Comparison of ENCODE assay signal across 5 fruit fly cellular contexts in genomic region chr2L:2872968-2873728, dm6.
A peak's percentile ranks its signal among the peaks of the same experiment; 100 is the strongest.
TF ChIP-seq lines count a peak whose summit lies in the region.

No protein-coding gene starts in this region.

- TF ChIP-seq CTCF in whole organism, embryonic (GFP tag; optimal IDR thresholded peaks at IDR 0.05; lab: Kevin White, UChicago) = no peak

TF ChIP-seq in whole organism, adult, 20 proteins besides CTCF, POLR2A, EP300 and RAD21:
- peak; percentile 16 for TF ChIP-seq tj (GFP tag; optimal IDR thresholded peaks at IDR 0.05; lab: Kevin White, UChicago)
- peak; percentile 96 for TF ChIP-seq kay (GFP tag; lab: Kevin White, UChicago; ENCODE audit: borderline replicate concordance)
- peak; percentile 45 for TF ChIP-seq CG11617 (GFP tag; optimal IDR thresholded peaks at IDR 0.05; lab: Kevin White, UChicago)
- no peak for TF ChIP-seq Hr96 (GFP tag; optimal IDR thresholded peaks at IDR 0.05; lab: Kevin White, UChicago)
- TF ChIP-seq CG33017 (tag; optimal IDR thresholded peaks at IDR 0.05; lab: Kevin White, UChicago) = peak; percentile 50
- TF ChIP-seq cic (GFP tag; optimal IDR thresholded peaks at IDR 0.05; lab: Kevin White, UChicago) = no peak
- peak; percentile 15 for TF ChIP-seq CG12768 (GFP tag; optimal IDR thresholded peaks at IDR 0.05; lab: Kevin White, UChicago)

TF ChIP-seq in whole organism, embryonic, 481 proteins besides CTCF, POLR2A, EP300 and RAD21 (continues in another document):
- TF ChIP-seq bab2 (GFP tag; optimal IDR thresholded peaks at IDR 0.05; lab: Kevin White, UChicago) = no peak
- TF ChIP-seq CG6689 (GFP tag; IDR thresholded peaks at IDR 0.05; lab: Robert Waterston, UW) = no peak
- TF ChIP-seq Nf-YC (tag; optimal IDR thresholded peaks at IDR 0.05; lab: Kevin White, UChicago) = no peak
- no peak for TF ChIP-seq wdn (GFP tag; IDR thresholded peaks at IDR 0.05; lab: Robert Waterston, UW)
- no peak for TF ChIP-seq h (optimal IDR thresholded peaks at IDR 0.05; lab: Kevin White, UChicago)
- no peak for TF ChIP-seq ato (GFP tag; IDR thresholded peaks at IDR 0.05; lab: Robert Waterston, UW; ENCODE audit: partially characterized antibody)
- no peak for TF ChIP-seq CG6175 (GFP tag; IDR thresholded peaks at IDR 0.05; lab: Robert Waterston, UW)
- peak; percentile 8 for TF ChIP-seq CG12659 (GFP tag; optimal IDR thresholded peaks at IDR 0.05; lab: Kevin White, UChicago)
- TF ChIP-seq p53 (GFP tag; optimal IDR thresholded peaks at IDR 0.05; lab: Kevin White, UChicago) = no peak
- TF ChIP-seq CrebB (tag; optimal IDR thresholded peaks at IDR 0.05; lab: Kevin White, UChicago) = no peak
- no peak for TF ChIP-seq D19B (GFP tag; optimal IDR thresholded peaks at IDR 0.05; lab: Kevin White, UChicago)
- TF ChIP-seq CG1233 (GFP tag; optimal IDR thresholded peaks at IDR 0.05; lab: Kevin White, UChicago) = no peak
- TF ChIP-seq vvl (GFP tag; IDR thresholded peaks at IDR 0.05; lab: Robert Waterston, UW) = peak; percentile 11; the same call in 1 of the 2 replicates
- TF ChIP-seq CG10959 (GFP tag; IDR thresholded peaks at IDR 0.05; lab: Robert Waterston, UW) = no peak
- TF ChIP-seq amos (GFP tag; IDR thresholded peaks at IDR 0.05; lab: Robert Waterston, UW; ENCODE audit: partially characterized antibody) = no peak
- no peak for TF ChIP-seq BEAF-32 (GFP tag; optimal IDR thresholded peaks at IDR 0.05; lab: Kevin White, UChicago)
- no peak for TF ChIP-seq Fer1 (GFP tag; optimal IDR thresholded peaks at IDR 0.05; lab: Kevin White, UChicago)
- peak; percentile 2 for TF ChIP-seq CG4820 (GFP tag; optimal IDR thresholded peaks at IDR 0.05; lab: Kevin White, UChicago)
- TF ChIP-seq CG10565 (GFP tag; optimal IDR thresholded peaks at IDR 0.05; lab: Kevin White, UChicago) = no peak
- no peak for TF ChIP-seq CG17385 (GFP tag; optimal IDR thresholded peaks at IDR 0.05; lab: Kevin White, UChicago)
- TF ChIP-seq ac (GFP tag; optimal IDR thresholded peaks at IDR 0.05; lab: Kevin White, UChicago) = no peak
- peak; percentile 4 for TF ChIP-seq Antp (GFP tag; optimal IDR thresholded peaks at IDR 0.05; lab: Kevin White, UChicago)

TF ChIP-seq in whole organism, prepupa, 60 proteins besides CTCF, POLR2A, EP300 and RAD21 (continues in another document):
- TF ChIP-seq OdsH (GFP tag; optimal IDR thresholded peaks at IDR 0.05; lab: Kevin White, UChicago) (peak; percentile 63), dsx (GFP tag; optimal IDR thresholded peaks at IDR 0.05; lab: Kevin White, UChicago; ENCODE audit: poor library complexity, severe bottlenecking) (no peak), Blimp-1 (GFP tag; optimal IDR thresholded peaks at IDR 0.05; lab: Kevin White, UChicago) (peak; percentile 16), CG9139 (GFP tag; optimal IDR thresholded peaks at IDR 0.05; lab: Kevin White, UChicago) (no peak), CG16779 (tag; optimal IDR thresholded peaks at IDR 0.05; lab: Kevin White, UChicago) (no peak), CG31627 (GFP tag; optimal IDR thresholded peaks at IDR 0.05; lab: Kevin White, UChicago) (peak; percentile 62), Smox (GFP tag; optimal IDR thresholded peaks at IDR 0.05; lab: Kevin White, UChicago) (peak; percentile 36), achi (GFP tag; optimal IDR thresholded peaks at IDR 0.05; lab: Kevin White, UChicago) (peak; percentile 42), CG10631 (GFP tag; optimal IDR thresholded peaks at IDR 0.05; lab: Kevin White, UChicago) (peak; percentile 41), acj6 (GFP tag; optimal IDR thresholded peaks at IDR 0.05; lab: Kevin White, UChicago) (peak; percentile 41), Eip93F (GFP tag; optimal IDR thresholded peaks at IDR 0.05; lab: Kevin White, UChicago) (peak; percentile 39), CG1621 (tag; optimal IDR thresholded peaks at IDR 0.05; lab: Kevin White, UChicago) (no peak), Hr38 (GFP tag; optimal IDR thresholded peaks at IDR 0.05; lab: Kevin White, UChicago) (no peak), pdm3 (GFP tag; optimal IDR thresholded peaks at IDR 0.05; lab: Kevin White, UChicago) (no peak), topi (GFP tag; optimal IDR thresholded peaks at IDR 0.05; lab: Kevin White, UChicago) (peak; percentile 57), CG6276 (GFP tag; optimal IDR thresholded peaks at IDR 0.05; lab: Kevin White, UChicago) (peak; percentile 12), fd85E (GFP tag; optimal IDR thresholded peaks at IDR 0.05; lab: Kevin White, UChicago) (no peak), CG6792 (GFP tag; optimal IDR thresholded peaks at IDR 0.05; lab: Kevin White, UChicago) (peak; percentile 44), Hr4 (GFP tag; optimal IDR thresholded peaks at IDR 0.05; lab: Kevin White, UChicago) (peak; percentile 69), Eip75B (GFP tag; optimal IDR thresholded peaks at IDR 0.05; lab: Kevin White, UChicago) (peak; percentile 55), CG8632 (GFP tag; optimal IDR thresholded peaks at IDR 0.05; lab: Kevin White, UChicago) (peak; percentile 1), esn (GFP tag; optimal IDR thresholded peaks at IDR 0.05; lab: Kevin White, UChicago) (peak; percentile 67)

TF ChIP-seq in whole organism, pupa, 21 proteins besides CTCF, POLR2A, EP300 and RAD21:
- TF ChIP-seq gl (tag; optimal IDR thresholded peaks at IDR 0.05; lab: Kevin White, UChicago) (no peak), CG32121 (GFP tag; IDR thresholded peaks at IDR 0.05; lab: Robert Waterston, UW) (0 out of 2 replicates have a peak, but pooled peaks have one; percentile 47), CG17806 (tag; optimal IDR thresholded peaks at IDR 0.05; lab: Kevin White, UChicago) (no peak), fd96Ca (GFP tag; IDR thresholded peaks at IDR 0.05; lab: Robert Waterston, UW) (peak; percentile 48; the same call in 1 of the 3 replicates), CG4496 (GFP tag; IDR thresholded peaks at IDR 0.05; lab: Robert Waterston, UW) (no peak; the same call in 2 of the 3 replicates), Snoo (tag; optimal IDR thresholded peaks at IDR 0.05; lab: Kevin White, UChicago) (peak; percentile 37), CG8301 (tag; optimal IDR thresholded peaks at IDR 0.05; lab: Kevin White, UChicago) (peak; percentile 0), CG12605 (GFP tag; IDR thresholded peaks at IDR 0.05; lab: Robert Waterston, UW) (no peak), CG10348 (GFP tag; IDR thresholded peaks at IDR 0.05; lab: Robert Waterston, UW) (no peak), rn (GFP tag; IDR thresholded peaks at IDR 0.05; lab: Robert Waterston, UW) (no peak), CG14655 (GFP tag; optimal IDR thresholded peaks at IDR 0.05; lab: Kevin White, UChicago) (no peak), Ets98B (GFP tag; IDR thresholded peaks at IDR 0.05; lab: Robert Waterston, UW) (peak; percentile 20; the same call in 1 of the 2 replicates), Pif1B (GFP tag; optimal IDR thresholded peaks at IDR 0.05; lab: Kevin White, UChicago) (peak; percentile 1), EcR (GFP tag; optimal IDR thresholded peaks at IDR 0.05; lab: Kevin White, UChicago) (peak; percentile 1), CG15710 (tag; optimal IDR thresholded peaks at IDR 0.05; lab: Kevin White, UChicago) (peak; percentile 27), CG9948 (tag; optimal IDR thresholded peaks at IDR 0.05; lab: Kevin White, UChicago) (peak; percentile 32), Pif1A (GFP tag; optimal IDR thresholded peaks at IDR 0.05; lab: Kevin White, UChicago) (peak; percentile 22), CG13204 (GFP tag; optimal IDR thresholded peaks at IDR 0.05; lab: Kevin White, UChicago) (no peak), D1 (tag; optimal IDR thresholded peaks at IDR 0.05; lab: Kevin White, UChicago) (no peak), CG8159 (tag; optimal IDR thresholded peaks at IDR 0.05; lab: Kevin White, UChicago) (peak; percentile 42), CG34367 (tag; optimal IDR thresholded peaks at IDR 0.05; lab: Kevin White, UChicago) (no peak)

TF ChIP-seq in whole organism, wandering third instar larva, 38 proteins besides CTCF, POLR2A, EP300 and RAD21 (continues in another document):
- TF ChIP-seq lola (GFP tag; optimal IDR thresholded peaks at IDR 0.05; lab: Kevin White, UChicago) = no peak
- peak; percentile 44 for TF ChIP-seq HLH106 (tag; optimal IDR thresholded peaks at IDR 0.05; lab: Kevin White, UChicago)
- peak; percentile 32 for TF ChIP-seq psq (GFP tag; optimal IDR thresholded peaks at IDR 0.05; lab: Kevin White, UChicago)
- TF ChIP-seq Hr78 (GFP tag; optimal IDR thresholded peaks at IDR 0.05; lab: Kevin White, UChicago) = no peak
- TF ChIP-seq usp (GFP tag; optimal IDR thresholded peaks at IDR 0.05; lab: Kevin White, UChicago) = no peak
- no peak for TF ChIP-seq Myc (optimal IDR thresholded peaks at IDR 0.05; lab: Kevin White, UChicago)
- no peak for TF ChIP-seq Mio (GFP tag; optimal IDR thresholded peaks at IDR 0.05; lab: Kevin White, UChicago)
- TF ChIP-seq Hr83 (GFP tag; optimal IDR thresholded peaks at IDR 0.05; lab: Kevin White, UChicago; ENCODE audit: poor library complexity, severe bottlenecking) = no peak
- TF ChIP-seq CrebA (GFP tag; optimal IDR thresholded peaks at IDR 0.05; lab: Kevin White, UChicago; ENCODE audit: borderline replicate concordance) = no peak
- peak; percentile 60 for TF ChIP-seq h (GFP tag; optimal IDR thresholded peaks at IDR 0.05; lab: Kevin White, UChicago)
- TF ChIP-seq dmrt93B (GFP tag; optimal IDR thresholded peaks at IDR 0.05; lab: Kevin White, UChicago) = peak; percentile 5
- no peak for TF ChIP-seq GATAd (GFP tag; optimal IDR thresholded peaks at IDR 0.05; lab: Kevin White, UChicago)
- TF ChIP-seq dl (GFP tag; optimal IDR thresholded peaks at IDR 0.05; lab: Kevin White, UChicago; ENCODE audit: insufficient read depth in 1 of 2, partially characterized antibody in 2 of 2) = no peak
- TF ChIP-seq N (GFP tag; optimal IDR thresholded peaks at IDR 0.05; lab: Kevin White, UChicago) = no peak
- peak; percentile 33 for TF ChIP-seq ey (GFP tag; optimal IDR thresholded peaks at IDR 0.05; lab: Kevin White, UChicago)
- TF ChIP-seq rgr (GFP tag; optimal IDR thresholded peaks at IDR 0.05; lab: Kevin White, UChicago) = peak; percentile 32
- peak; percentile 82 for TF ChIP-seq Jra (GFP tag; optimal IDR thresholded peaks at IDR 0.05; lab: Kevin White, UChicago)
- peak in 1 of 2 experiments; percentile 77 for TF ChIP-seq foxo (GFP tag; optimal IDR thresholded peaks at IDR 0.05; lab: Kevin White, UChicago)
- no peak for TF ChIP-seq Abd-B (GFP tag; optimal IDR thresholded peaks at IDR 0.05; lab: Kevin White, UChicago)
- no peak for TF ChIP-seq jim (GFP tag; optimal IDR thresholded peaks at IDR 0.05; lab: Kevin White, UChicago)
- no peak for TF ChIP-seq Vsx2 (GFP tag; optimal IDR thresholded peaks at IDR 0.05; lab: Kevin White, UChicago; ENCODE audit: partially characterized antibody)
- no peak for TF ChIP-seq Dif (GFP tag; optimal IDR thresholded peaks at IDR 0.05; lab: Kevin White, UChicago; ENCODE audit: partially characterized antibody)
- peak; percentile 46 for TF ChIP-seq OdsH (GFP tag; optimal IDR thresholded peaks at IDR 0.05; lab: Kevin White, UChicago)
- no peak for TF ChIP-seq brk (GFP tag; optimal IDR thresholded peaks at IDR 0.05; lab: Kevin White, UChicago)
- TF ChIP-seq br (GFP tag; optimal IDR thresholded peaks at IDR 0.05; lab: Kevin White, UChicago) = peak; percentile 66
- no peak for TF ChIP-seq Dfd (GFP tag; optimal IDR thresholded peaks at IDR 0.05; lab: Kevin White, UChicago)
- TF ChIP-seq sage (GFP tag; optimal IDR thresholded peaks at IDR 0.05; lab: Kevin White, UChicago) = no peak
- TF ChIP-seq Hnf4 (GFP tag; optimal IDR thresholded peaks at IDR 0.05; lab: Kevin White, UChicago) = peak; percentile 28
